Fruit fly (Drosophila melanogaster) whole organism, embryonic: ENCODE results near the gene Pex14.

Source experiments
- BEAF-32 ChIP-seq: fragments of 200-800 bp; sonication (Bioruptor generic); optimal IDR thresholded peaks from 3 replicates; lab custom pipeline; 2017; ENCODE audit warnings: missing biosample characterization, missing genetic modification characterization, mild to moderate bottlenecking, moderate library complexity, missing genetic modification reagents
- CG10321 ChIP-seq: fragments of 200-800 bp; sonication (Bioruptor generic); IDR thresholded peaks from 2 replicates; pipeline ENCODE4 v1.3.6; 2022; ENCODE audit warnings: missing biosample characterization, missing genetic modification characterization
- CG10462 ChIP-seq: fragments of 200-800 bp; sonication (Bioruptor generic); optimal IDR thresholded peaks from 2 replicates; lab custom pipeline; 2016; ENCODE audit warnings: missing biosample characterization, missing genetic modification characterization
- CG11696 ChIP-seq: fragments of 200-800 bp; sonication (Bioruptor generic); IDR thresholded peaks from 2 replicates; pipeline ENCODE4 v1.3.6; 2022; ENCODE audit warnings: missing biosample characterization, missing genetic modification characterization
- CG14014 ChIP-seq: fragments of 200-800 bp; sonication (Bioruptor generic); IDR thresholded peaks from 2 replicates; pipeline ENCODE4 v1.3.6; 2022; ENCODE audit warnings: missing biosample characterization, missing genetic modification characterization
- CG14710 ChIP-seq: fragments of 200-800 bp; sonication (Bioruptor generic); optimal IDR thresholded peaks from 3 replicates; lab custom pipeline; 2019; ENCODE audit warnings: missing biosample characterization, mild to moderate bottlenecking, missing genetic modification characterization, moderate library complexity
- CG17361 ChIP-seq: fragments of 200-800 bp; sonication (Bioruptor generic); IDR thresholded peaks from 3 replicates; pipeline ENCODE4 v1.3.6; 2022; ENCODE audit warnings: missing biosample characterization, missing genetic modification characterization
- CG2678 ChIP-seq: fragments of 200-800 bp; sonication (Bioruptor generic); optimal IDR thresholded peaks from 3 replicates; lab custom pipeline; 2019; ENCODE audit warnings: missing biosample characterization, mild to moderate bottlenecking, missing genetic modification characterization, moderate library complexity
- CG2712 ChIP-seq: fragments of 200-800 bp; optimal IDR thresholded peaks from 3 replicates; lab custom pipeline; 2019; ENCODE audit warnings: missing biosample characterization, mild to moderate bottlenecking, missing genetic modification characterization, moderate library complexity
- CG2875 ChIP-seq: fragments of 200-800 bp; sonication (Bioruptor generic); optimal IDR thresholded peaks from 2 replicates; lab custom pipeline; 2017; ENCODE audit warnings: missing biosample characterization, mild to moderate bottlenecking, missing genetic modification characterization, missing genetic modification reagents
- CG33557 ChIP-seq: fragments of 200-800 bp; sonication (Bioruptor generic); optimal IDR thresholded peaks from 2 replicates; lab custom pipeline; 2019; ENCODE audit warnings: missing biosample characterization, mild to moderate bottlenecking, missing genetic modification characterization, moderate library complexity
- CG4707 ChIP-seq: fragments of 200-800 bp; sonication (Bioruptor generic); optimal IDR thresholded peaks from 2 replicates; lab custom pipeline; 2018; ENCODE audit warnings: missing biosample characterization, mild to moderate bottlenecking, missing genetic modification characterization, moderate library complexity
- CG4730 ChIP-seq: fragments of 200-800 bp; sonication (Bioruptor generic); IDR thresholded peaks from 2 replicates; pipeline ENCODE4 v1.3.6; 2022; ENCODE audit warnings: missing biosample characterization, missing genetic modification characterization
- CG5245 ChIP-seq: fragments of 200-800 bp; sonication (Bioruptor generic); optimal IDR thresholded peaks from 3 replicates; lab custom pipeline; 2016; ENCODE audit warnings: missing biosample characterization, missing genetic modification characterization
- CG6175 ChIP-seq: fragments of 200-800 bp; sonication (Bioruptor generic); IDR thresholded peaks from 3 replicates; pipeline ENCODE4 v1.3.6; 2022; ENCODE audit warnings: missing biosample characterization, missing genetic modification characterization
- CG6254 ChIP-seq: fragments of 200-800 bp; sonication (Bioruptor generic); optimal IDR thresholded peaks from 3 replicates; lab custom pipeline; 2017; ENCODE audit warnings: mild to moderate bottlenecking, missing biosample characterization, missing genetic modification reagents, missing genetic modification characterization
- CG7839 ChIP-seq: fragments of 200-800 bp; sonication (Bioruptor generic); optimal IDR thresholded peaks from 3 replicates; lab custom pipeline; 2018; ENCODE audit warnings: missing biosample characterization, mild to moderate bottlenecking, missing genetic modification characterization, moderate library complexity
- CG7987 ChIP-seq: fragments of 200-800 bp; sonication (Bioruptor generic); optimal IDR thresholded peaks from 2 replicates; lab custom pipeline; 2018; ENCODE audit warnings: missing biosample characterization, mild to moderate bottlenecking, missing genetic modification characterization, moderate library complexity
- Dad ChIP-seq: fragments of 200-800 bp; sonication (Bioruptor generic); optimal IDR thresholded peaks from 3 replicates; lab custom pipeline; 2016; ENCODE audit warnings: missing biosample characterization, missing genetic modification characterization
- Deaf1 ChIP-seq: fragments of 200-800 bp; optimal IDR thresholded peaks from 3 replicates; lab custom pipeline; 2019; ENCODE audit warnings: missing biosample characterization, mild to moderate bottlenecking, missing genetic modification characterization, moderate library complexity
- Dfd ChIP-seq, 2 experiments: fragments of >200 bp; optimal IDR thresholded peaks; 2 replicates each; lab custom pipeline; 2017; ENCODE audit warnings: missing biosample characterization in 2 of 2, missing genetic modification characterization in 2 of 2
- Dip3 ChIP-seq: fragments of 200-800 bp; sonication (Bioruptor generic); optimal IDR thresholded peaks from 3 replicates; lab custom pipeline; 2016; ENCODE audit warnings: missing biosample characterization, missing genetic modification characterization
- Dref ChIP-seq: fragments of 200-800 bp; sonication (Bioruptor generic); IDR thresholded peaks from 2 replicates; pipeline ENCODE4 v1.3.6; 2022; ENCODE audit warnings: missing biosample characterization, missing genetic modification characterization
- Hr39 ChIP-seq: fragments of >200 bp; optimal IDR thresholded peaks from 2 replicates; lab custom pipeline; 2017
- Hr78 ChIP-seq, 2 experiments: fragments of 200-800 bp in 1 of 2; fragments of >200 bp in 1 of 2; sonication (Bioruptor generic) in 1 of 2; optimal IDR thresholded peaks; 2 replicates each; lab custom pipeline; 2017 to 2019; ENCODE audit warnings: missing biosample characterization in 2 of 2, missing genetic modification characterization in 2 of 2, mild to moderate bottlenecking in 1 of 2, moderate library complexity in 1 of 2
- Hsf ChIP-seq: fragments of 200-800 bp; sonication (Bioruptor generic); optimal IDR thresholded peaks from 3 replicates; lab custom pipeline; 2016; ENCODE audit warnings: missing biosample characterization, missing genetic modification characterization
- Jarid2 ChIP-seq: fragments of 200-800 bp; sonication (Bioruptor generic); optimal IDR thresholded peaks from 3 replicates; lab custom pipeline; 2017; ENCODE audit warnings: mild to moderate bottlenecking, missing biosample characterization, missing genetic modification reagents, missing genetic modification characterization
- Mrtf ChIP-seq: fragments of 200-800 bp; sonication (Bioruptor generic); IDR thresholded peaks from 3 replicates; pipeline ENCODE4 v1.3.6; 2022; ENCODE audit warnings: missing biosample characterization, missing genetic modification characterization
- Nf-YA ChIP-seq: fragments of 200-800 bp; sonication (Bioruptor generic); IDR thresholded peaks from 2 replicates; pipeline ENCODE4 v1.3.6; 2022; ENCODE audit warnings: missing biosample characterization, missing genetic modification characterization
- Tbp ChIP-seq: fragments of >200 bp; optimal IDR thresholded peaks from 2 replicates; lab custom pipeline; 2018; ENCODE audit warnings: missing biosample characterization, missing genetic modification characterization
- az2 ChIP-seq: fragments of 200-800 bp; sonication (Bioruptor generic); optimal IDR thresholded peaks from 3 replicates; lab custom pipeline; 2016; ENCODE audit warnings: missing biosample characterization, missing genetic modification characterization
- bbx ChIP-seq: fragments of 200-800 bp; sonication (Bioruptor generic); IDR thresholded peaks from 2 replicates; pipeline ENCODE4 v1.3.6; 2022; ENCODE audit warnings: missing biosample characterization, missing genetic modification characterization; ENCODE audit not compliant: partially characterized antibody
- cad ChIP-seq: fragments of >200 bp; optimal IDR thresholded peaks from 2 replicates; lab custom pipeline; 2017; ENCODE audit warnings: missing biosample characterization, missing genetic modification characterization
- corto ChIP-seq: fragments of 200-800 bp; sonication (Bioruptor generic); optimal IDR thresholded peaks from 2 replicates; lab custom pipeline; 2016; ENCODE audit warnings: missing biosample characterization, mild to moderate bottlenecking, missing genetic modification characterization, moderate library complexity
- danr ChIP-seq: fragments of 200-800 bp; sonication (Bioruptor generic); IDR thresholded peaks from 2 replicates; pipeline ENCODE4 v1.3.6; 2022; ENCODE audit warnings: missing biosample characterization, missing genetic modification characterization
- gcm2 ChIP-seq: fragments of 200-800 bp; sonication (Bioruptor generic); optimal IDR thresholded peaks from 2 replicates; lab custom pipeline; 2016; ENCODE audit warnings: missing biosample characterization, missing genetic modification characterization
- grn ChIP-seq: fragments of 200-800 bp; sonication (Bioruptor generic); optimal IDR thresholded peaks from 3 replicates; lab custom pipeline; 2017; ENCODE audit warnings: missing biosample characterization, missing genetic modification characterization
- gt ChIP-seq: fragments of 200-800 bp; sonication (Bioruptor generic); IDR thresholded peaks from 2 replicates; pipeline ENCODE4 v1.3.6; 2022; ENCODE audit warnings: missing biosample characterization, missing genetic modification characterization
- her ChIP-seq: fragments of 200-800 bp; sonication (Bioruptor generic); optimal IDR thresholded peaks from 2 replicates; lab custom pipeline; 2016; ENCODE audit warnings: missing biosample characterization, missing genetic modification characterization
- lilli ChIP-seq: fragments of 200-800 bp; sonication (Bioruptor generic); optimal IDR thresholded peaks from 3 replicates; lab custom pipeline; 2016; ENCODE audit warnings: missing biosample characterization, missing genetic modification characterization
- onecut ChIP-seq: fragments of 200-800 bp; sonication (Bioruptor generic); IDR thresholded peaks from 2 replicates; pipeline ENCODE4 v1.3.6; 2022; ENCODE audit warnings: missing biosample characterization, missing genetic modification characterization
- repo ChIP-seq: fragments of 200-800 bp; sonication (Bioruptor generic); optimal IDR thresholded peaks from 2 replicates; lab custom pipeline; 2016; ENCODE audit warnings: missing biosample characterization, missing genetic modification characterization
- rib ChIP-seq: fragments of 200-800 bp; sonication (Bioruptor generic); IDR thresholded peaks from 2 replicates; pipeline ENCODE4 v1.3.6; 2022; ENCODE audit warnings: missing biosample characterization, missing genetic modification characterization
- seq ChIP-seq: fragments of 200-800 bp; sonication (Bioruptor generic); IDR thresholded peaks from 2 replicates; pipeline ENCODE4 v1.3.6; 2022; ENCODE audit warnings: missing biosample characterization, missing genetic modification characterization
- slp2 ChIP-seq: fragments of 200-800 bp; sonication (Bioruptor generic); optimal IDR thresholded peaks from 2 replicates; lab custom pipeline; 2016; ENCODE audit warnings: missing biosample characterization, missing genetic modification characterization
- sob ChIP-seq: fragments of 200-800 bp; sonication (Bioruptor generic); IDR thresholded peaks from 2 replicates; pipeline ENCODE4 v1.3.6; 2022; ENCODE audit warnings: missing biosample characterization, missing genetic modification characterization
- trem ChIP-seq: fragments of 200-800 bp; optimal IDR thresholded peaks from 3 replicates; lab custom pipeline; 2019; ENCODE audit warnings: missing biosample characterization, mild to moderate bottlenecking, missing genetic modification characterization, moderate library complexity
- unc-4 ChIP-seq: fragments of 200-800 bp; sonication (Bioruptor generic); IDR thresholded peaks from 2 replicates; pipeline ENCODE4 v1.3.6; 2022; ENCODE audit warnings: missing biosample characterization, missing genetic modification characterization; ENCODE audit not compliant: partially characterized antibody
- zen ChIP-seq: fragments of 200-800 bp; sonication (Bioruptor generic); optimal IDR thresholded peaks from 3 replicates; lab custom pipeline; 2018; ENCODE audit warnings: missing biosample characterization, mild to moderate bottlenecking, missing genetic modification characterization, moderate library complexity
- zen2 ChIP-seq: fragments of 200-800 bp; sonication (Bioruptor generic); IDR thresholded peaks from 3 replicates; pipeline ENCODE4 v1.3.6; 2022; ENCODE audit warnings: missing biosample characterization, missing genetic modification characterization; ENCODE audit not compliant: partially characterized antibody

Pex14 gene

DNA sequence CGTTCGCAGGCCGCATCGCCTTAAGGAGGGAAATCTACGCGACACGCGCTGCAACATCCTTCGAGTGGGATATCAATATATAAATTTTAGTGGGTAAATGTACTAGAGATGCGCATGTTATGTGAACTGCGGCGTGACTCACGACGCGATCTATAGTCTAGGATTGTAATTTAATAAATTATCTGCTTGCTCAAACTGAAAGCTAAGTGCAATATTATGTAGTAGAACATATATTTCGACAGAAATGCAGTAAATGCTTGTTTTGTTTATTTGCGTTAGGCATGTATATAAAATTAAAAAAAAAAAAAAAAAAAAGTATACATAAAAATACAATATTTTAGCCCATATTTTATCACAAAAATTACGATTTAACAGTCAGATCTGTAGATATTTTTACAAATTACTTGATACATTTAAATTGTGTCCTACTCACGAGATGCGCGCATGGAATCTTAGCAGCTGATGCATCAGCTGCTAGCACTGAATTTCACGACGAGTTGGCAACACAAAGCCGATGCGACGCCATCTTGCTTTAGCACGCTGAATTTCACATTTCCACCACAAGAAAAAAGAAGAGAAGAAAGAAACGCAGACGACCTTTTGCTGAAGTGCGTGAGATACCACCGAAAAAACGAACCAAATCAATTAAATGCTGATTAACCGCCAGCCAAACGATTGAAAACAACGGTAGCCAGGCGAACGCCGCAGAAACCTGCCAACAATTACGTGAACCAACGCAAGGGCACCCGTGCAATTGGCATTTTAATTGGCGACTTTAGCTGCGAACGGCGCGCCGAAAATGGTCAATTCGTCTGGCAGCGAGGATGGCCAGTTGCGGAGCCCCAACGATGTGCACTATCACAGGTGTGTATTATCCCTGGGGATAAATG is 7.4 kb upstream of the Pex14 start, which contains the start of the genes CG4042 and Pitslre (continued):
- TF ChIP-seq grn (GFP tag; lab: Kevin White, UChicago) (no peak), danr (no peak), CG7987 (GFP tag; lab: Kevin White, UChicago) (no peak), CG6254 (no peak), CG5245 (GFP tag; lab: Kevin White, UChicago) (no peak), Dad (no peak), Dfd (GFP tag; optimal IDR thresholded peaks at IDR 0.05; lab: Kevin White, UChicago) (no peak), CG7839 (tag; lab: Kevin White, UChicago) (peak; percentile 30), repo (no peak), CG11696 (GFP tag; lab: Robert Waterston, UW) (no peak), zen2 (GFP tag; lab: Robert Waterston, UW) (no peak; the same call in 2 of the 3 replicates), unc-4 (peak; percentile 73), CG33557 (GFP tag; lab: Kevin White, UChicago) (no peak), CG10321 (GFP tag; lab: Robert Waterston, UW) (no peak), bbx (GFP tag; lab: Robert Waterston, UW) (peak; percentile 36), az2 (GFP tag; lab: Kevin White, UChicago) (peak; percentile 46), gcm2 (GFP tag; lab: Kevin White, UChicago) (no peak), trem (tag; lab: Kevin White, UChicago) (peak; percentile 97), lilli (GFP tag; lab: Kevin White, UChicago) (peak; percentile 57), CG4730 (GFP tag; lab: Robert Waterston, UW) (0 out of 2 replicates have a peak, but pooled peaks have one; percentile 6), corto (GFP tag; lab: Kevin White, UChicago) (peak; percentile 20), Nf-YA (GFP tag; lab: Robert Waterston, UW) (no peak), CG2712 (tag; lab: Kevin White, UChicago) (peak; percentile 60), onecut (GFP tag; lab: Robert Waterston, UW) (no peak), BEAF-32 (GFP tag; lab: Kevin White, UChicago) (peak; percentile 73), Jarid2 (GFP tag; lab: Kevin White, UChicago) (no peak), Hr39 (lab: Kevin White, UChicago) (no peak), CG14014 (GFP tag; lab: Robert Waterston, UW) (no peak; the same call in 1 of the 2 replicates), CG2875 (GFP tag; lab: Kevin White, UChicago) (no peak), her (no peak), Hsf (GFP tag; lab: Kevin White, UChicago) (peak; percentile 29), Dref (GFP tag; lab: Robert Waterston, UW) (no peak), gt (GFP tag; lab: Robert Waterston, UW) (no peak), sob (GFP tag; lab: Robert Waterston, UW) (no peak), Dip3 (GFP tag; lab: Kevin White, UChicago) (no peak), slp2 (GFP tag; lab: Kevin White, UChicago) (no peak), CG2678 (tag; lab: Kevin White, UChicago) (peak; percentile 43), cad (GFP tag; lab: Kevin White, UChicago) (no peak), seq (GFP tag; lab: Robert Waterston, UW) (0 out of 2 replicates have a peak, but pooled peaks have one; percentile 8), CG10462 (GFP tag; lab: Kevin White, UChicago) (peak; percentile 30), CG14710 (tag; lab: Kevin White, UChicago) (peak; percentile 37), Tbp (GFP tag; lab: Kevin White, UChicago) (no peak), rib (GFP tag; lab: Robert Waterston, UW) (no peak), Hr78 (GFP tag; optimal IDR thresholded peaks at IDR 0.05; lab: Kevin White, UChicago) (no peak), Deaf1 (tag; lab: Kevin White, UChicago) (no peak), CG17361 (GFP tag; lab: Robert Waterston, UW) (no peak), zen (tag; lab: Kevin White, UChicago) (no peak), CG6175 (GFP tag; lab: Robert Waterston, UW) (no peak), Mrtf (GFP tag; lab: Robert Waterston, UW) (no peak), CG4707 (GFP tag; lab: Kevin White, UChicago) (no peak)
